Worm (Caenorhabditis elegans): ENCODE results near the gene T26E4.4.
A peak's percentile ranks its signal among the peaks of the same experiment; 100 is the strongest.
"Not testable (repeated sequence)": the region's sequence is repeated elsewhere in the genome, so short reads cannot be mapped to it uniquely, and the experiment has no call there.

The T26E4.4 gene

DNA sequence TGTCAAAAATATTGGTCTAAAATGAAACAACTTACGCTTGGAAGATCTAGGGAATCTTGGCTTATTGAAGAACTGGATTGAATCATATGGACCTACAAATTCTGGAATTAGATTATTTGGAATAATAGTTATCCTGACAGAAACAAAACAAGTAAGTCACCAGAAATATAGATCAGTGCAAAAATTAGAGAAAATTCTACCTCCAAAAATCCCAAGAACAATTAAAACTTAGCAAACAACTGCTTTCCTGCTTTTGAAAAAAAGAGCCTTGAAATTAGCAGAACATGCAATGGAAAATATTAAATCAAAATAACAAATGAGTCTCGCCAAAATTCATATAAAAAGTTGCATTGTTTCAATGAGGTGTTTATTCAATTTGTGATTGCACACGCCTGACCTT lies 19.2 kb downstream of the T26E4.4 start, which contains the start of gene nhr-60:
Gene nhr-60 (minus strand): TSS at position 101 of the 400 bp plus-strand sequence.
- no peak for TF ChIP-seq unc-130 (GFP tag; optimal IDR thresholded peaks at IDR 0.05)
- TF ChIP-seq lir-3 (tag; optimal IDR thresholded peaks at IDR 0.05) = no peak
- no peak for TF ChIP-seq attf-4 (tag; optimal IDR thresholded peaks at IDR 0.05)
- TF ChIP-seq ZK546.5 (tag; optimal IDR thresholded peaks at IDR 0.05) = no peak
- no peak for TF ChIP-seq ztf-7 (tag; optimal IDR thresholded peaks at IDR 0.05)
- TF ChIP-seq zfp-3 (GFP tag; conservative IDR thresholded peaks at IDR 0.05) = no peak
- TF ChIP-seq fos-1 (tag; optimal IDR thresholded peaks at IDR 0.05) = no peak

DNA sequence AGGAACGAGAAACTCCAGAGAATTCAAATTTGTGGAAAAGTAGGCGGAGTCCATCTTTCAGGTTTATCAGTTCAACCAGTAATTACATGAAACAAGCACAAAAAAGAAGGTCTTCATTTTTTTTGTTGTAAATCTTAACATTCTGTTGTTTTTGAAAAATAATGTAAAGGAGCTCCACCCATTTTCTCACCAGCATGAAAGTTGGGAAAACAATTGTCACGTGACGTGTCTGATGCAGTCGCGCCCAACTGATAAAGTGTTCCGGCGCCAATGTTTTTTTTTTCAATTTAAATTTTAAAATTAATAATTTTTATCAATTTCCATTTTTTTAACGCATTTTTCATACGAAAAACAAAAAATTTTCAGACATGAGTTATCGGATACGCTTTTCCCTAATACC lies 23.2 kb downstream of the T26E4.4 start, which contains the start of gene F57A10.4:
Gene F57A10.4 (plus strand): TSS at position 367 of the 400 bp plus-strand sequence.
- TF ChIP-seq F10B5.3 (tag; optimal IDR thresholded peaks at IDR 0.05) (no peak), unc-130 (GFP tag; optimal IDR thresholded peaks at IDR 0.05) (peak; percentile 56), fkh-10 (GFP tag; optimal IDR thresholded peaks at IDR 0.05) (no peak), nhr-6 (tag; optimal IDR thresholded peaks at IDR 0.05) (no peak), ceh-20 (GFP tag; IDR thresholded peaks at IDR 0.05) (no peak)

ce11 chrV:15767385-15767784 lies 24.9 kb downstream of the T26E4.4 start:
- 0 out of 2 replicates have a peak, but pooled peaks have one; percentile 35 for TF ChIP-seq zip-11 (GFP tag; IDR thresholded peaks at IDR 0.05)
- peak; percentile 80 for TF ChIP-seq mdt-29 (GFP tag; IDR thresholded peaks at IDR 0.05)
- TF ChIP-seq php-3 (GFP tag; IDR thresholded peaks at IDR 0.05) = peak; percentile 72
- TF ChIP-seq ceh-20 (GFP tag; IDR thresholded peaks at IDR 0.05) = peak; percentile 52; the same call in 1 of the 2 replicates
- TF ChIP-seq vab-7 (GFP tag; IDR thresholded peaks at IDR 0.05) = peak; percentile 77
- peak; percentile 55 for TF ChIP-seq set-16 (GFP tag; IDR thresholded peaks at IDR 0.05)
- TF ChIP-seq daf-8 (GFP tag; IDR thresholded peaks at IDR 0.05) = peak; percentile 64; the same call in 1 of the 2 replicates
- TF ChIP-seq ZK337.2 (GFP tag; IDR thresholded peaks at IDR 0.05) = 0 out of 2 replicates have a peak, but pooled peaks have one; percentile 13
- peak; percentile 86 for TF ChIP-seq snpc-1.2 (GFP tag; IDR thresholded peaks at IDR 0.05)
- TF ChIP-seq nhr-41 (GFP tag; IDR thresholded peaks at IDR 0.05) = peak; percentile 85
- TF ChIP-seq dmd-8 (GFP tag; IDR thresholded peaks at IDR 0.05) = peak; percentile 94
- peak; percentile 78; the same call in 1 of the 2 replicates for TF ChIP-seq Y75B8A.6 (GFP tag; IDR thresholded peaks at IDR 0.05)
- TF ChIP-seq D1046.2 (GFP tag; IDR thresholded peaks at IDR 0.05) = peak; percentile 81
- peak; percentile 89 for TF ChIP-seq arid-1 (GFP tag; conservative IDR thresholded peaks at IDR 0.05)
- peak; percentile 66; the same call in 1 of the 2 replicates for TF ChIP-seq lin-1 (GFP tag; IDR thresholded peaks at IDR 0.05)
- peak; percentile 80 for TF ChIP-seq ctbp-1 (GFP tag; IDR thresholded peaks at IDR 0.05)
- peak; percentile 71; the same call in 1 of the 2 replicates for TF ChIP-seq F44E2.7 (GFP tag; IDR thresholded peaks at IDR 0.05)
- peak; percentile 95 for TF ChIP-seq F26F4.8 (GFP tag; conservative IDR thresholded peaks at IDR 0.05)
- TF ChIP-seq F49E8.2 (tag; optimal IDR thresholded peaks at IDR 0.05; ENCODE audit: borderline replicate concordance) = peak; percentile 12
- peak; percentile 82 for TF ChIP-seq lin-38 (GFP tag; IDR thresholded peaks at IDR 0.05)
- peak; percentile 45; the same call in 1 of the 2 replicates for TF ChIP-seq madf-9 (GFP tag; conservative IDR thresholded peaks at IDR 0.05)
- TF ChIP-seq ceh-44 (GFP tag; IDR thresholded peaks at IDR 0.05) = peak; percentile 68; the same call in 1 of the 2 replicates
- peak; percentile 95 for TF ChIP-seq lim-7 (GFP tag; IDR thresholded peaks at IDR 0.05)
- peak; percentile 66 for TF ChIP-seq nhr-42 (GFP tag; IDR thresholded peaks at IDR 0.05)
- peak; percentile 71; the same call in 1 of the 2 replicates for TF ChIP-seq Y105C5A.15 (GFP tag; IDR thresholded peaks at IDR 0.05)
- peak; percentile 84 for TF ChIP-seq pha-4 (GFP tag; IDR thresholded peaks at IDR 0.05)
- not testable (repeated sequence) for TF ChIP-seq pha-4 (tag; optimal IDR thresholded peaks at IDR 0.05)
- peak; percentile 92 for TF ChIP-seq egl-43 (GFP tag; IDR thresholded peaks at IDR 0.05)
- 0 out of 2 replicates have a peak, but pooled peaks have one; percentile 53 for TF ChIP-seq dmd-9 (GFP tag; IDR thresholded peaks at IDR 0.05)
- TF ChIP-seq lin-29 (GFP tag; IDR thresholded peaks at IDR 0.05) = peak; percentile 27; the same call in 1 of the 2 replicates
- peak; percentile 75 for TF ChIP-seq Y48G9A.11 (GFP tag; IDR thresholded peaks at IDR 0.05)
- 0 out of 2 replicates have a peak, but pooled peaks have one; percentile 9 for TF ChIP-seq dmd-6 (GFP tag; IDR thresholded peaks at IDR 0.05)
- peak; percentile 64; the same call in 1 of the 2 replicates for TF ChIP-seq T26A8.4 (GFP tag; IDR thresholded peaks at IDR 0.05)
- peak in 1 of 2 experiments; percentile 73; a peak in 1 of 4 replicates for TF ChIP-seq madf-5 (GFP tag; IDR thresholded peaks at IDR 0.05)
- peak; percentile 68; the same call in 1 of the 2 replicates for TF ChIP-seq saeg-2 (GFP tag; IDR thresholded peaks at IDR 0.05)
